Worm (Caenorhabditis elegans): ENCODE results near the gene F54H12.10.

Gene F54H12.10

DNA sequence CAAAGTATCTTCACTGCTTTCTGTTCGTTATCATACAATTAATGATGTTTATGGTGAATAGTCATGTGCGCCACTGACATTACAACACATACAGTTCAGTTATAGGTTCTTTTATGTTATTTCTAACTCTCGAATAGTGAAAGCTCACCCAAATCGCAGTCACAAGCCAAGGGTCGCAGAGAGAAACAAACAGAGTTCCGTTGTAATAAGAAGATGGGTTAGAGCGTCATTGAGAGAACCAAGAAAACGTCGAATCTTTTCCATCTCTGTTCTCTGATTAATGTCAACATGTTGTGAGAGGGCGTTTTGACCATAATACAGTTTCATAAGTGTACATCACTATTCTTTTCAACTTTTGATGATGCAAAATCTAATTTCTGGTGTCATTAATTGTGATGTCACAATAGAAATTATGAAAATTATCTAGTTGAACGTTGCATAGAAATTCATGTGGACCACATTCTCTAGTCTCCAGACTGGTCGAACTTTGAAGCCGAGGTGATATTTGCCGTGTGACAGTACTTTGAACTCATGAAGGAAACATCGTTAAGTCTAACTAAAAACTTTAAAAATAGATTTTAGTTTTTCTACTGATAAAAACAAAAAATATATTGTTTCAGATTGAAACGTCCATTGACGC lies 15.3 kb upstream of the F54H12.10 start (continued):
- TF ChIP-seq nfya-2 (GFP tag; IDR thresholded peaks at IDR 0.05) (no peak), lir-1 (GFP tag; conservative IDR thresholded peaks at IDR 0.05) (no peak; the same call in 1 of the 2 replicates), B0019.2 (GFP tag; conservative IDR thresholded peaks at IDR 0.05) (no peak), unc-130 (GFP tag; optimal IDR thresholded peaks at IDR 0.05) (no peak), attf-3 (GFP tag; conservative IDR thresholded peaks at IDR 0.05) (no peak), F33H1.4 (GFP tag; IDR thresholded peaks at IDR 0.05) (no peak), sea-2 (GFP tag; IDR thresholded peaks at IDR 0.05) (no peak), nhr-90 (tag; optimal IDR thresholded peaks at IDR 0.05) (no peak), let-607 (tag; optimal IDR thresholded peaks at IDR 0.05) (no peak)

DNA sequence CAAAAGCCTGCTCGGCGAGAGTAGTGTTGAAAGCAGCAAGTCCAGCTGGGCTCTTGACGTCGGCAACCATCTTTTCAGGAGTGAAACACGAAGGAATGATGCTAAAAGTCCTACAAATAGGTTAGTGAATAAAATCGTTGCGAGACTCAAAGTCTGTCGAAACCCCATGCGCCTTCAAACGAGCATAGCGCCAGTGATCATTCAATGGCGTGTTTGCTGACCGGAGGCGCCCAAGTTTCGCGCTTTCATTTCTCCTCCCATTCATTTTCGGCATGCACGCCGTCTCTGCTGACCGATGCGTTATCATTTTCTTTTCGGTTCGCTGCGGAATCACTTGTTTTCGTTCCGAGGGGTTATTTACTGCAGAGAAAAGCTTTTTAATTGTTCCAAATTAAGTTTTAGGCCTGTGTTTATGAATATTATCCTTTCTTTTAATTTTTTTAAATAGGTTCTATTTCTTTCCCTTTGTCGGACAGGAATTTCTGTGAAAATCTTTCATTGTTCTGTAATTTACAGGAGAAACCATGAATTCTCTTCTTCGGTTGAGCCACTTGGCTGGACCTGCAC lies 14.5 kb upstream of the F54H12.10 start, which contains the start of the genes eef-1B.1 and aco-2:
eef-1B.1 (minus strand) TSS at position 186 of the 567 bp plus-strand sequence.
aco-2 (plus strand) TSS at position 517 of the 567 bp plus-strand sequence.
- TF ChIP-seq hlh-26 (GFP tag; conservative IDR thresholded peaks at IDR 0.05) (no peak), die-1 (tag; optimal IDR thresholded peaks at IDR 0.05) (no peak), F39B2.1 (GFP tag; IDR thresholded peaks at IDR 0.05) (no peak), pbrm-1 (GFP tag; IDR thresholded peaks at IDR 0.05) (peak; percentile 81), bed-1 (GFP tag; IDR thresholded peaks at IDR 0.05) (no peak), madf-6 (GFP tag; IDR thresholded peaks at IDR 0.05) (peak; percentile 84), gei-17 (GFP tag; optimal IDR thresholded peaks at IDR 0.05) (peak; percentile 54), F55B11.4 (tag; optimal IDR thresholded peaks at IDR 0.05; ENCODE audit: borderline replicate concordance, insufficient read depth) (no peak), ztf-3 (GFP tag; optimal IDR thresholded peaks at IDR 0.05) (no peak), F10E7.11 (tag; optimal IDR thresholded peaks at IDR 0.05) (no peak), ztf-18 (tag; optimal IDR thresholded peaks at IDR 0.05) (peak; percentile 98), snpc-1.3 (tag; optimal IDR thresholded peaks at IDR 0.05; ENCODE audit: insufficient read depth) (peak; percentile 11), efl-1 (GFP tag; optimal IDR thresholded peaks at IDR 0.05) (peak; percentile 53), lin-40 (tag; optimal IDR thresholded peaks at IDR 0.05) (peak; percentile 84), sea-2 (GFP tag; IDR thresholded peaks at IDR 0.05) (no peak), bed-2 (GFP tag; IDR thresholded peaks at IDR 0.05) (no peak), cebp-1 (GFP tag; IDR thresholded peaks at IDR 0.05) (peak; percentile 53; the same call in 1 of the 2 replicates), cebp-1 (tag; optimal IDR thresholded peaks at IDR 0.05) (peak; percentile 87), F22D6.2 (tag; optimal IDR thresholded peaks at IDR 0.05) (no peak), Y95B8A.8 (GFP tag; IDR thresholded peaks at IDR 0.05) (peak; percentile 64; the same call in 1 of the 2 replicates), ceh-40 (GFP tag; IDR thresholded peaks at IDR 0.05) (no peak), akir-1 (GFP tag; optimal IDR thresholded peaks at IDR 0.05) (no peak), cebp-2 (GFP tag; IDR thresholded peaks at IDR 0.05) (no peak), ama-1 (optimal IDR thresholded peaks at IDR 0.05) (peak; percentile 33), ama-1 (GFP tag; optimal IDR thresholded peaks at IDR 0.05) (no peak), D2030.7 (GFP tag; IDR thresholded peaks at IDR 0.05) (peak; percentile 56), mxl-1 (tag; optimal IDR thresholded peaks at IDR 0.05) (no peak), hrde-1 (tag; optimal IDR thresholded peaks at IDR 0.05; ENCODE audit: borderline replicate concordance) (no peak), Y67H2A.10 (GFP tag; conservative IDR thresholded peaks at IDR 0.05) (no peak), sdz-38 (tag; optimal IDR thresholded peaks at IDR 0.05) (no peak), lir-1 (GFP tag; conservative IDR thresholded peaks at IDR 0.05) (peak; percentile 42; the same call in 1 of the 2 replicates), nhr-27 (tag; optimal IDR thresholded peaks at IDR 0.05) (no peak), tbp1 (GFP tag; optimal IDR thresholded peaks at IDR 0.05) (peak; percentile 70), lin-54 (GFP tag; optimal IDR thresholded peaks at IDR 0.05) (peak; percentile 86), ccch-3 (GFP tag; optimal IDR thresholded peaks at IDR 0.05) (no peak), madf-8 (GFP tag; conservative IDR thresholded peaks at IDR 0.05) (peak; percentile 56; the same call in 1 of the 2 replicates), ztf-26 (tag; optimal IDR thresholded peaks at IDR 0.05) (peak; percentile 74), snpc-3.4 (tag; optimal IDR thresholded peaks at IDR 0.05) (no peak), hmg-1.2 (GFP tag; IDR thresholded peaks at IDR 0.05) (peak; percentile 55)
